Worm (Caenorhabditis elegans): ENCODE measurements around the gene K02D10.1.

The K02D10.1 gene

ce11 chrIII:8741955-8742354, 27.4 kb upstream of the K02D10.1 start:
- no peak for TF ChIP-seq dao-5 (tag; optimal IDR thresholded peaks at IDR 0.05)
- TF ChIP-seq W03F9.2 (tag; optimal IDR thresholded peaks at IDR 0.05): no peak
- no peak for TF ChIP-seq him-1 (tag; optimal IDR thresholded peaks at IDR 0.05)

ce11 chrIII:8742584-8742983, 26.8 kb upstream of the K02D10.1 start:
- no peak for TF ChIP-seq him-1 (tag; optimal IDR thresholded peaks at IDR 0.05)
- TF ChIP-seq W03F9.2 (tag; optimal IDR thresholded peaks at IDR 0.05): no peak
- no peak for TF ChIP-seq dao-5 (tag; optimal IDR thresholded peaks at IDR 0.05)

- TF ChIP-seq dao-5 (tag; optimal IDR thresholded peaks at IDR 0.05) (no peak), W03F9.2 (tag; optimal IDR thresholded peaks at IDR 0.05) (no peak), him-1 (tag; optimal IDR thresholded peaks at IDR 0.05) (no peak)
These were observed 25.4 kb upstream of the K02D10.1 start, which contains the start of gene ZK370.6 for ce11 chrIII:8743796-8744404. TSS of gene ZK370.6 (minus strand) at chrIII:8743846.

- TF ChIP-seq dao-5 (tag; optimal IDR thresholded peaks at IDR 0.05) (no peak), W03F9.2 (tag; optimal IDR thresholded peaks at IDR 0.05) (no peak), him-1 (tag; optimal IDR thresholded peaks at IDR 0.05) (no peak)
These were observed 24.6 kb upstream of the K02D10.1 start for ce11 chrIII:8744765-8745164.

- TF ChIP-seq him-1 (tag; optimal IDR thresholded peaks at IDR 0.05) (no peak), dao-5 (tag; optimal IDR thresholded peaks at IDR 0.05) (no peak), W03F9.2 (tag; optimal IDR thresholded peaks at IDR 0.05) (no peak)
These were observed 24.1 kb upstream of the K02D10.1 start for ce11 chrIII:8745214-8745613.

- TF ChIP-seq him-1 (tag; optimal IDR thresholded peaks at IDR 0.05) (no peak), W03F9.2 (tag; optimal IDR thresholded peaks at IDR 0.05) (no peak), dao-5 (tag; optimal IDR thresholded peaks at IDR 0.05) (no peak)
These were observed 20.7 kb upstream of the K02D10.1 start for ce11 chrIII:8748620-8749019.

- TF ChIP-seq him-1 (tag; optimal IDR thresholded peaks at IDR 0.05) (no peak), W03F9.2 (tag; optimal IDR thresholded peaks at IDR 0.05) (no peak), dao-5 (tag; optimal IDR thresholded peaks at IDR 0.05) (no peak)
These were observed 19.8 kb upstream of the K02D10.1 start, which contains the start of gene sma-2 for ce11 chrIII:8749487-8749886. TSS of gene sma-2 (plus strand) at chrIII:8749680.

- TF ChIP-seq W03F9.2 (tag; optimal IDR thresholded peaks at IDR 0.05) (no peak), dao-5 (tag; optimal IDR thresholded peaks at IDR 0.05) (no peak), him-1 (tag; optimal IDR thresholded peaks at IDR 0.05) (no peak)
These were observed 18.7 kb upstream of the K02D10.1 start, which contains the start of gene ugtp-1 for ce11 chrIII:8750606-8751005. TSS of gene ugtp-1 (minus strand) at chrIII:8750706.

ce11 chrIII:8754682-8755081, 14.7 kb upstream of the K02D10.1 start, which contains the start of gene tomm-70:
TSS of gene tomm-70 (minus strand) at chrIII:8754750.
- no peak for TF ChIP-seq dao-5 (tag; optimal IDR thresholded peaks at IDR 0.05)
- TF ChIP-seq him-1 (tag; optimal IDR thresholded peaks at IDR 0.05): no peak
- no peak for TF ChIP-seq W03F9.2 (tag; optimal IDR thresholded peaks at IDR 0.05)

ce11 chrIII:8761040-8761654, 8.2 kb upstream of the K02D10.1 start, which contains the start of gene aak-1:
TSS of gene aak-1 (minus strand) at chrIII:8761090.
- TF ChIP-seq him-1 (tag; optimal IDR thresholded peaks at IDR 0.05) (no peak), W03F9.2 (tag; optimal IDR thresholded peaks at IDR 0.05) (no peak), dao-5 (tag; optimal IDR thresholded peaks at IDR 0.05) (no peak)

ce11 chrIII:8762016-8762415, 7.3 kb upstream of the K02D10.1 start:
- TF ChIP-seq dao-5 (tag; optimal IDR thresholded peaks at IDR 0.05) (no peak), W03F9.2 (tag; optimal IDR thresholded peaks at IDR 0.05) (no peak), him-1 (tag; optimal IDR thresholded peaks at IDR 0.05) (no peak)

- TF ChIP-seq dao-5 (tag; optimal IDR thresholded peaks at IDR 0.05) (no peak), W03F9.2 (tag; optimal IDR thresholded peaks at IDR 0.05) (no peak), him-1 (tag; optimal IDR thresholded peaks at IDR 0.05) (no peak)
These were observed 6.2 kb upstream of the K02D10.1 start for ce11 chrIII:8763111-8763510.

ce11 chrIII:8765030-8765429, 4.3 kb upstream of the K02D10.1 start:
- TF ChIP-seq W03F9.2 (tag; optimal IDR thresholded peaks at IDR 0.05) (no peak), him-1 (tag; optimal IDR thresholded peaks at IDR 0.05) (no peak), dao-5 (tag; optimal IDR thresholded peaks at IDR 0.05) (no peak)

ce11 chrIII:8766467-8766866, 2.9 kb upstream of the K02D10.1 start:
- TF ChIP-seq W03F9.2 (tag; optimal IDR thresholded peaks at IDR 0.05) (no peak), him-1 (tag; optimal IDR thresholded peaks at IDR 0.05) (no peak), dao-5 (tag; optimal IDR thresholded peaks at IDR 0.05) (no peak)
